Worm (Caenorhabditis elegans): ENCODE data around the gene qdpr-1.

Gene qdpr-1

DNA sequence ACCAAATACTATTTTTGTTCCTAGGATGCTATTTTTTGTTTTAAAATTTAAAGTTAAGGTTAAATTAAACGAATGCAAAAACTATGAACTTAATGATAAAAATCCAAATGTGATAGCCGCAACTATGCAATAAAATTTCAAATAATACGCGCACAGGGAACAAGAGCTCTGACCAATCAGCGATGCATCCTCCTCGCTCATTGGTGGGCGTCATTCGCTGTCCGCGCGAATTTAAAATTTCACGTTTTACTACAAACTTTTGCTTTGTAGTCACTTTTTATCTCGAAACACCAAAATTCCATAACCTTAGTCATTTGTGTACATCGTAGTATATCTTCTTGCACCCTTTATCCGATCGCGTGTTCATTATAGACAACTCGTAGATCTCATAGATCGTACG lies 10.6 kb upstream of the qdpr-1 start:
- TF ChIP-seq F13C5.2 (tag; optimal IDR thresholded peaks at IDR 0.05): no peak
- TF ChIP-seq hnd-1 (tag; optimal IDR thresholded peaks at IDR 0.05): no peak
- no peak for TF ChIP-seq tra-4 (tag; optimal IDR thresholded peaks at IDR 0.05)
- TF ChIP-seq tbx-11 (GFP tag; IDR thresholded peaks at IDR 0.05): no peak
- TF ChIP-seq ceh-13 (GFP tag; optimal IDR thresholded peaks at IDR 0.05): no peak
- no peak for TF ChIP-seq ama-1 (optimal IDR thresholded peaks at IDR 0.05)
- TF ChIP-seq tbx-37 (GFP tag; conservative IDR thresholded peaks at IDR 0.05): no peak
- TF ChIP-seq hmg-4 (GFP tag; optimal IDR thresholded peaks at IDR 0.05): no peak
- TF ChIP-seq scrt-1 (GFP tag; IDR thresholded peaks at IDR 0.05): no peak
- TF ChIP-seq sea-1 (GFP tag; conservative IDR thresholded peaks at IDR 0.05): no peak
- TF ChIP-seq pes-1 (GFP tag; IDR thresholded peaks at IDR 0.05): no peak
- no peak for TF ChIP-seq flt-1 (GFP tag; IDR thresholded peaks at IDR 0.05)
- TF ChIP-seq ceh-36 (tag; optimal IDR thresholded peaks at IDR 0.05): no peak

DNA sequence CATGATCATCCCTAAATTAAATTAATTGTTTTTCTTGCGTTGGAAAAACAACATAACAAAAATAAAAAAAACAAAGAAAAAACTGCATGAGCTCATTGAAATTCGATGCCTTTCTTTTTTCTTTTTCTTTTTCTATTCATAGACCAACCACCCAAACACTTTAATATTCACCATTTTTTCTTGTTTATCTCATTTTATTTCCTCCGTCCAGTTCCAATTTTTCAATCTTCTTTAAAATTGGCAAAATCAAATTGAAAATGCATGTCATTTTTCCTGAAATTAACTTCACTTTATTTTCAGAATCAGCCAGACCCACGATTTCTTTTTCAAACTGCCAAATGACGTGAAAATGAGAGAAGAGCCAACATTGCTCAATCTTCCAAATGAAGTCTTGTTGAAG lies 7.9 kb upstream of the qdpr-1 start, which contains the start of gene T03F6.4:
TSS of gene T03F6.4 (plus strand) at position 301 of the 400 bp plus-strand sequence.
- TF ChIP-seq tbx-37 (GFP tag; conservative IDR thresholded peaks at IDR 0.05): no peak
- no peak for TF ChIP-seq hnd-1 (tag; optimal IDR thresholded peaks at IDR 0.05)
- TF ChIP-seq F13C5.2 (tag; optimal IDR thresholded peaks at IDR 0.05): no peak
- TF ChIP-seq aly-1 (tag; optimal IDR thresholded peaks at IDR 0.05): no peak
- no peak for TF ChIP-seq sea-1 (GFP tag; conservative IDR thresholded peaks at IDR 0.05)
- no peak for TF ChIP-seq tra-4 (tag; optimal IDR thresholded peaks at IDR 0.05)
- TF ChIP-seq ama-1 (optimal IDR thresholded peaks at IDR 0.05): no peak
- no peak for TF ChIP-seq flt-1 (GFP tag; IDR thresholded peaks at IDR 0.05)
- no peak for TF ChIP-seq hmg-4 (GFP tag; optimal IDR thresholded peaks at IDR 0.05)
- TF ChIP-seq ets-7 (tag; optimal IDR thresholded peaks at IDR 0.05): no peak
- TF ChIP-seq scrt-1 (GFP tag; IDR thresholded peaks at IDR 0.05): no peak
- no peak for TF ChIP-seq ceh-13 (GFP tag; optimal IDR thresholded peaks at IDR 0.05)
- no peak for TF ChIP-seq pes-1 (GFP tag; IDR thresholded peaks at IDR 0.05)

DNA sequence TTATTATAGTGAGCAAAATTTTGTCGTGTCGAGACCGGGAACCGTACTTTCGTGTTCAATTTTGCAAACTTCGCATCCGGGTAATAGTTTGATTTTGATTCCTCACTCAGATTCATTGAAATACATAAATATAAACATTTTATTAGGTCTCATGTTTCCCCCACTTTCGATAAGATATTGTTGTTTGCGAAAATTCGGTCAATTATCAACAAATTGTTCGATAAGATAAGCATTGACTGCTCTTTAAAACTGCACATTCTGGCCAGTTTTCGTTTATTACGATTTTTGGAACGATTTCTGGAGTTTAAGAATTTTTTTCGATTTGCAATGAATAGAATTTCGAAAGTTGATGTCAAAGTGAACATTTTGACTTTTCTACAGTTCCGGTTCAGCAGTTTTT lies 5.1 kb upstream of the qdpr-1 start:
- TF ChIP-seq tra-4 (tag; optimal IDR thresholded peaks at IDR 0.05) (no peak), ceh-13 (GFP tag; optimal IDR thresholded peaks at IDR 0.05) (no peak), hnd-1 (tag; optimal IDR thresholded peaks at IDR 0.05) (no peak), tbx-11 (GFP tag; IDR thresholded peaks at IDR 0.05) (no peak), ama-1 (optimal IDR thresholded peaks at IDR 0.05) (no peak), F13C5.2 (tag; optimal IDR thresholded peaks at IDR 0.05) (no peak), aly-1 (tag; optimal IDR thresholded peaks at IDR 0.05) (no peak), flt-1 (GFP tag; IDR thresholded peaks at IDR 0.05) (no peak), pes-1 (GFP tag; IDR thresholded peaks at IDR 0.05) (no peak)

DNA sequence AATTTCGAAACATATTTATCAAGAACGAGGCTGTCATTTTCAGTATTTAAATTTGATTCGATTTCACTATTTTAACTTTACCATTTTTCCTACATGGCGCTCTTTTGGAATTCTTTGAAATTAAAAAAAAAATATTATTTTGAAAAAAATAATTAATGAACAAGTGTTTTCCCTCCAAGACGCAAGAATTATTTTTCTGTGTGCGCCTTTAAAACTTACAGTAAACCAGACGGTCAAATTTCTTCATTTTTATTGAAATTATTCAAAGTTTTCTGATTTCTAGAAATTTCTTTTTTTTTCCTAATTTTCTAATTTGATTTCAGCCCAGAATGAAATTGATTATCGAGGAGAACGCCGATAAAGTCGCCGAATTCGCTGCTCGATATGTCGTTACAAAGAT lies 4.6 kb upstream of the qdpr-1 start, which contains the start of gene T03F6.3:
TSS of gene T03F6.3 (plus strand) at position 318 of the 400 bp plus-strand sequence.
- no peak for TF ChIP-seq hmbx-1 (tag; optimal IDR thresholded peaks at IDR 0.05)
- no peak for TF ChIP-seq hnd-1 (tag; optimal IDR thresholded peaks at IDR 0.05)
- no peak for TF ChIP-seq B0310.2 (tag; optimal IDR thresholded peaks at IDR 0.05)
- TF ChIP-seq flt-1 (GFP tag; IDR thresholded peaks at IDR 0.05): no peak
- no peak for TF ChIP-seq F13C5.2 (tag; optimal IDR thresholded peaks at IDR 0.05)
- no peak for TF ChIP-seq aly-1 (tag; optimal IDR thresholded peaks at IDR 0.05)
- TF ChIP-seq scrt-1 (GFP tag; IDR thresholded peaks at IDR 0.05): no peak
- no peak for TF ChIP-seq tbx-11 (GFP tag; IDR thresholded peaks at IDR 0.05)
- TF ChIP-seq tra-4 (tag; optimal IDR thresholded peaks at IDR 0.05): no peak
- no peak for TF ChIP-seq hmg-4 (GFP tag; optimal IDR thresholded peaks at IDR 0.05)
- no peak for TF ChIP-seq ceh-36 (tag; optimal IDR thresholded peaks at IDR 0.05)
- no peak for TF ChIP-seq sea-1 (GFP tag; conservative IDR thresholded peaks at IDR 0.05)
- TF ChIP-seq ets-7 (tag; optimal IDR thresholded peaks at IDR 0.05): no peak
- no peak for TF ChIP-seq ceh-13 (GFP tag; optimal IDR thresholded peaks at IDR 0.05)
- no peak for TF ChIP-seq pes-1 (GFP tag; IDR thresholded peaks at IDR 0.05)
- no peak for TF ChIP-seq ama-1 (optimal IDR thresholded peaks at IDR 0.05)
- TF ChIP-seq tbx-37 (GFP tag; conservative IDR thresholded peaks at IDR 0.05): no peak

DNA sequence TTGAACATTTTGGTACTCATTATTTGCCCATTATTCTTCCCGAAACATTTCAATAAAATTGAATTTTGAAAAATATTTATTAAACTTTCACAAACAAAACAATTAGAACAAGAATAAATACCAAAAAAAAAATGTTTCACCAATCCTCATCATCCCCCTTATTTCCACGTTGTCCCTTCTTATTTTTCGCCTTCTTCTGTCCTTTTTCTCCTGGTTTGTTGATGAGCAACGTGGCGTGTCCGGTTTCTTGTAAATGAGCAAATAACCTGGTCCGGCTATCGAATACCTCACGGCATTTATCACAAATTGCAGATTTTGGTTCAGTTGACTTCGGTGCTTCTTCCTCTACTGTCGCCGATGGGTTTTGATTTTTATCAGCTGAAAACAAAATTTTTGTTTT lies 2.9 kb upstream of the qdpr-1 start:
- TF ChIP-seq B0310.2 (tag; optimal IDR thresholded peaks at IDR 0.05) (no peak), pes-1 (GFP tag; IDR thresholded peaks at IDR 0.05) (no peak), ceh-36 (tag; optimal IDR thresholded peaks at IDR 0.05) (no peak), scrt-1 (GFP tag; IDR thresholded peaks at IDR 0.05) (no peak), sea-1 (GFP tag; conservative IDR thresholded peaks at IDR 0.05) (no peak), tra-4 (tag; optimal IDR thresholded peaks at IDR 0.05) (no peak), hnd-1 (tag; optimal IDR thresholded peaks at IDR 0.05) (no peak), flt-1 (GFP tag; IDR thresholded peaks at IDR 0.05) (no peak), tbx-37 (GFP tag; conservative IDR thresholded peaks at IDR 0.05) (no peak), F13C5.2 (tag; optimal IDR thresholded peaks at IDR 0.05) (no peak), aly-1 (tag; optimal IDR thresholded peaks at IDR 0.05) (no peak), hmbx-1 (tag; optimal IDR thresholded peaks at IDR 0.05) (no peak), ama-1 (optimal IDR thresholded peaks at IDR 0.05) (no peak), hmg-4 (GFP tag; optimal IDR thresholded peaks at IDR 0.05) (no peak)

DNA sequence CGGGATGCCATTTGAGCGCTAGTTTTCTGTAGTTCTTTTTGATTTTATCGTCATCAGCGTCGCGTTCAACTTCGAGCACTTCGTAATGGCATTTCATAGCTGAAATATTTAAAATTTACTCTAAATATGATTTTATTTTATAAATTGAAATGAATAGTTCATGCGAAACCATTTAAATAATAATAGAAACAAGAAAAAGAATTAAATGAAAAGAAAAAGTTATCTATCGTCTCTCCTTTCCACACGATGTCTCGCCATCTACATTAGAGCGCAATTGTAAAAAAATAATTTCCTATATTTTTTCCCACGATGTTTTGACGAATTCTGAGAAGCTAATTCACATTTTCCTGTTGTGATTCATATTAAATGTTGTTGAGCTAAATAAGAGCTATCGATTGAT lies 471 bp upstream of the qdpr-1 start, which contains the start of gene dnj-17:
TSS of gene dnj-17 (minus strand) at position 101 of the 400 bp plus-strand sequence.
- TF ChIP-seq tra-4 (tag; optimal IDR thresholded peaks at IDR 0.05): no peak
- no peak for TF ChIP-seq scrt-1 (GFP tag; IDR thresholded peaks at IDR 0.05)
- TF ChIP-seq hnd-1 (tag; optimal IDR thresholded peaks at IDR 0.05): no peak
- no peak for TF ChIP-seq ets-7 (tag; optimal IDR thresholded peaks at IDR 0.05)
- TF ChIP-seq ama-1 (optimal IDR thresholded peaks at IDR 0.05): no peak
- no peak for TF ChIP-seq ceh-36 (tag; optimal IDR thresholded peaks at IDR 0.05)
- TF ChIP-seq ceh-13 (GFP tag; optimal IDR thresholded peaks at IDR 0.05): no peak
- TF ChIP-seq aly-1 (tag; optimal IDR thresholded peaks at IDR 0.05): no peak
- no peak for TF ChIP-seq hmbx-1 (tag; optimal IDR thresholded peaks at IDR 0.05)

DNA sequence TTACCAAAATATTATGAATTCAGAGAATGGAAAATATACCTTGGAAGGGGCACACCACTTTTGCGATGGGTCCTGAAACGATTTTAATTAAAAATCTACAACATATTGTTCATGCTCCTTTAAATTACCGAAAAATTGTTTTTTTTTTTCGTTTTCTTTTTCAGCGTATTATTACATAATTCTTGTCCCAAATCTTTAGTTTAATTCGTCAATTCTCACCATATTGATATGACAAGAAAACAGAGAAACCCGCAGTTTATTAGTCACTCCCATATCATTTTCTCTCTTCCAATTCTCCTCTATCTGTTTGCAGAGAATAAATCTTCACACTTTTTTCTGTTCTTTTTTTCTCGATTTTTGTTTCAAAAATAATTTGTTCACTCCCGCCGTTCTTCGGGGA lies 1.6 kb downstream of the qdpr-1 start, which contains the start of gene F11F1.1:
TSS of gene F11F1.1 (plus strand) at position 301 of the 400 bp plus-strand sequence.
- TF ChIP-seq aly-1 (tag; optimal IDR thresholded peaks at IDR 0.05): no peak
- no peak for TF ChIP-seq tbx-37 (GFP tag; conservative IDR thresholded peaks at IDR 0.05)
- TF ChIP-seq tbx-11 (GFP tag; IDR thresholded peaks at IDR 0.05): no peak
- TF ChIP-seq hmbx-1 (tag; optimal IDR thresholded peaks at IDR 0.05): no peak
- no peak for TF ChIP-seq flt-1 (GFP tag; IDR thresholded peaks at IDR 0.05)
- no peak for TF ChIP-seq hmg-4 (GFP tag; optimal IDR thresholded peaks at IDR 0.05)
- no peak for TF ChIP-seq tra-4 (tag; optimal IDR thresholded peaks at IDR 0.05)
- no peak for TF ChIP-seq ceh-13 (GFP tag; optimal IDR thresholded peaks at IDR 0.05)
- TF ChIP-seq ceh-36 (tag; optimal IDR thresholded peaks at IDR 0.05): no peak
- no peak for TF ChIP-seq ets-7 (tag; optimal IDR thresholded peaks at IDR 0.05)
- TF ChIP-seq sea-1 (GFP tag; conservative IDR thresholded peaks at IDR 0.05): no peak
- TF ChIP-seq B0310.2 (tag; optimal IDR thresholded peaks at IDR 0.05): no peak
- no peak for TF ChIP-seq ama-1 (optimal IDR thresholded peaks at IDR 0.05)
- no peak for TF ChIP-seq pes-1 (GFP tag; IDR thresholded peaks at IDR 0.05)
- no peak for TF ChIP-seq hnd-1 (tag; optimal IDR thresholded peaks at IDR 0.05)
